Fruit fly (Drosophila melanogaster): ENCODE data around the gene CG33995.

DNA sequence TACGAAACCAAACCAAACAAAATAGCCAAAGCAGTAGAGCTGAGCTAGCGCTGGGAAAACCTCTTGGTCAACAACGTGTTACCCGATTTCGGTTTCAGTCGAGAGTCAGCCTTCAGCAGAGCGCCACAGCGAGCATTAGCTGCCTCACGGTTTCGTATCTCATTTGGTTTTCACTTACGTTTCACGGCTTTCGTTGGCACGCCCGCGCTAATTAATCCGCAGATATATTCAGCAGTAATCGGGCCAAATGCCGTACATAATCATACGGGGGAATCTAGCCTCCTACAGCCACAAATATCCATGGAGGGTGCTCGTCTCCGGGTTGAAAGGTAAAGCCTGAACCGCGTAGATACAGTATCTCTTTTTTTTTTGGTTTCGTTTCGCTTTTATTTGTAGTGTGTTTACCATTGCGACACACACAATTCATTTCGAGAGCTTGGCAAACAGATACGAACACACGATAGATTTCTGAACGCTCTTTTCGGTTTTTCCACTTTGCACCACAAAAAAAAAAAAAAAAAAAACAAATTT lies 1.4 kb downstream of the CG33995 start, which contains the start of gene CG31650:
- TF ChIP-seq CG7045 (GFP tag; optimal IDR thresholded peaks at IDR 0.05), result no peak
- TF ChIP-seq bab1 (GFP tag; optimal IDR thresholded peaks at IDR 0.05), result no peak
- TF ChIP-seq cic (GFP tag; optimal IDR thresholded peaks at IDR 0.05), result no peak
- no peak for TF ChIP-seq tj (GFP tag; optimal IDR thresholded peaks at IDR 0.05)
- no peak for TF ChIP-seq CG33017 (tag; optimal IDR thresholded peaks at IDR 0.05)
- TF ChIP-seq kay (GFP tag; ENCODE audit: borderline replicate concordance), result no peak
- TF ChIP-seq CG12768 (GFP tag; optimal IDR thresholded peaks at IDR 0.05), result no peak
- TF ChIP-seq Hr96 (GFP tag; optimal IDR thresholded peaks at IDR 0.05), result no peak
- no peak for TF ChIP-seq CG14711 (tag; optimal IDR thresholded peaks at IDR 0.05)
- TF ChIP-seq CG1620 (GFP tag; optimal IDR thresholded peaks at IDR 0.05), result no peak
- TF ChIP-seq CG7101 (tag; optimal IDR thresholded peaks at IDR 0.05), result no peak

All from whole organism, adult.